Fruit fly (Drosophila melanogaster) whole organism, prepupa: ENCODE results near the gene Dscam3.

Source experiments
- CG10631 ChIP-seq: fragments of 200-800 bp; sonication (Bioruptor generic); optimal IDR thresholded peaks from 2 replicates; lab custom pipeline; 2016; ENCODE audit warnings: missing biosample characterization, missing genetic modification characterization
- CG11294 ChIP-seq: fragments of 200-800 bp; sonication (Bioruptor generic); IDR thresholded peaks from 2 replicates; pipeline ENCODE4 v1.3.6; 2022; ENCODE audit warnings: missing biosample characterization, missing genetic modification characterization
- CG11762 ChIP-seq: fragments of 200-800 bp; sonication (Bioruptor generic); optimal IDR thresholded peaks from 3 replicates; lab custom pipeline; 2016; ENCODE audit warnings: missing biosample characterization, missing genetic modification characterization; ENCODE audit not compliant: insufficient read depth
- CG11902 ChIP-seq: fragments of 200-800 bp; sonication (Bioruptor generic); optimal IDR thresholded peaks from 3 replicates; lab custom pipeline; 2016; ENCODE audit warnings: missing biosample characterization, missing genetic modification characterization
- CG1621 ChIP-seq: fragments of 200-800 bp; sonication (Bioruptor generic); optimal IDR thresholded peaks from 3 replicates; lab custom pipeline; 2018; ENCODE audit warnings: missing biosample characterization, mild to moderate bottlenecking, missing genetic modification characterization
- CG16779 ChIP-seq: fragments of 200-800 bp; sonication (Bioruptor generic); optimal IDR thresholded peaks from 3 replicates; lab custom pipeline; 2017; ENCODE audit warnings: missing biosample characterization, mild to moderate bottlenecking, missing genetic modification characterization
- CG3032 ChIP-seq: fragments of 200-800 bp; optimal IDR thresholded peaks from 2 replicates; lab custom pipeline; 2019; ENCODE audit warnings: missing biosample characterization, mild to moderate bottlenecking, missing genetic modification characterization, moderate library complexity
- CG32006 ChIP-seq: fragments of 200-800 bp; sonication (Bioruptor generic); optimal IDR thresholded peaks from 3 replicates; lab custom pipeline; 2017; ENCODE audit warnings: missing biosample characterization, mild to moderate bottlenecking, missing genetic modification characterization
- CG34406 ChIP-seq: fragments of 200-800 bp; sonication (Bioruptor generic); optimal IDR thresholded peaks from 3 replicates; lab custom pipeline; 2016; ENCODE audit warnings: missing biosample characterization, missing genetic modification characterization
- CG3919 ChIP-seq: fragments of 200-800 bp; sonication (Bioruptor generic); optimal IDR thresholded peaks from 3 replicates; lab custom pipeline; 2016; ENCODE audit warnings: missing biosample characterization, missing genetic modification characterization
- CG4318 ChIP-seq: fragments of 200-800 bp; sonication (Bioruptor generic); optimal IDR thresholded peaks from 3 replicates; lab custom pipeline; 2017; ENCODE audit warnings: missing biosample characterization, mild to moderate bottlenecking, missing genetic modification characterization
- CG6163 ChIP-seq: fragments of 200-800 bp; sonication (Bioruptor generic); IDR thresholded peaks from 3 replicates; pipeline ENCODE4 v1.3.6; 2022; ENCODE audit warnings: missing biosample characterization, missing genetic modification characterization
- CG6276 ChIP-seq: fragments of 200-800 bp; sonication (Bioruptor generic); optimal IDR thresholded peaks from 2 replicates; lab custom pipeline; 2017; ENCODE audit warnings: missing biosample characterization, mild to moderate bottlenecking, missing genetic modification characterization
- CG6792 ChIP-seq: fragments of 200-800 bp; sonication (Bioruptor generic); optimal IDR thresholded peaks from 3 replicates; lab custom pipeline; 2016; ENCODE audit warnings: missing biosample characterization, missing genetic modification characterization
- CG6854 ChIP-seq: fragments of 200-800 bp; sonication (Bioruptor generic); optimal IDR thresholded peaks from 2 replicates; lab custom pipeline; 2017; ENCODE audit warnings: missing biosample characterization, mild to moderate bottlenecking, missing genetic modification characterization
- CG7368 ChIP-seq: fragments of 200-800 bp; sonication (Bioruptor generic); optimal IDR thresholded peaks from 3 replicates; lab custom pipeline; 2016; ENCODE audit warnings: missing biosample characterization, missing genetic modification characterization
- CG8119 ChIP-seq: fragments of 200-800 bp; sonication (Bioruptor generic); IDR thresholded peaks from 3 replicates; pipeline ENCODE4 v1.3.6; 2022; ENCODE audit warnings: missing biosample characterization, missing genetic modification characterization
- CG8319 ChIP-seq: fragments of 200-800 bp; sonication (Bioruptor generic); optimal IDR thresholded peaks from 3 replicates; lab custom pipeline; 2016; ENCODE audit warnings: missing biosample characterization, missing genetic modification characterization
- CG9139 ChIP-seq: fragments of 200-800 bp; sonication (Bioruptor generic); optimal IDR thresholded peaks from 3 replicates; lab custom pipeline; 2017; ENCODE audit warnings: missing biosample characterization, mild to moderate bottlenecking, missing genetic modification characterization
- Eip78C ChIP-seq: fragments of 200-800 bp; sonication (Bioruptor generic); peaks from one replicate; lab custom pipeline; 2016; ENCODE audit warnings: missing biosample characterization, missing genetic modification characterization
- Eip93F ChIP-seq: fragments of 200-800 bp; sonication (Bioruptor generic); optimal IDR thresholded peaks from 2 replicates; lab custom pipeline; 2016; ENCODE audit warnings: missing biosample characterization, mild to moderate bottlenecking, missing genetic modification characterization
- Ets21C ChIP-seq: fragments of 200-800 bp; sonication (Bioruptor generic); optimal IDR thresholded peaks from 3 replicates; lab custom pipeline; 2016; ENCODE audit warnings: missing biosample characterization, missing genetic modification characterization
- Ets96B ChIP-seq: fragments of 200-800 bp; optimal IDR thresholded peaks from 2 replicates; lab custom pipeline; 2019; ENCODE audit warnings: missing biosample characterization, mild to moderate bottlenecking, missing genetic modification characterization, moderate library complexity
- Gug ChIP-seq: fragments of 200-800 bp; sonication (Bioruptor generic); IDR thresholded peaks from 2 replicates; pipeline ENCODE4 v1.3.6; 2022; ENCODE audit warnings: missing biosample characterization, missing genetic modification characterization
- Hr38 ChIP-seq: sonication (Bioruptor generic); optimal IDR thresholded peaks from 2 replicates; lab custom pipeline; 2016; ENCODE audit warnings: missing biosample characterization, missing genetic modification characterization
- Hr4 ChIP-seq: fragments of 200-800 bp; sonication (Bioruptor generic); optimal IDR thresholded peaks from 3 replicates; lab custom pipeline; 2016; ENCODE audit warnings: missing biosample characterization, missing genetic modification characterization
- Lpt ChIP-seq: fragments of 200-800 bp; sonication (Bioruptor generic); optimal IDR thresholded peaks from 3 replicates; lab custom pipeline; 2016; ENCODE audit warnings: missing biosample characterization, missing genetic modification characterization
- Met ChIP-seq: fragments of 200-800 bp; sonication (Bioruptor generic); optimal IDR thresholded peaks from 3 replicates; lab custom pipeline; 2016; ENCODE audit warnings: missing biosample characterization, missing genetic modification characterization
- OdsH ChIP-seq: fragments of 200-800 bp; sonication (Bioruptor generic); optimal IDR thresholded peaks from 3 replicates; lab custom pipeline; 2016; ENCODE audit warnings: missing biosample characterization, missing genetic modification characterization
- Smox ChIP-seq: fragments of 200-800 bp; sonication (Bioruptor generic); optimal IDR thresholded peaks from 3 replicates; lab custom pipeline; 2016; ENCODE audit warnings: missing biosample characterization, missing genetic modification characterization
- Sox102F ChIP-seq: fragments of 200-800 bp; sonication (Bioruptor generic); optimal IDR thresholded peaks from 2 replicates; lab custom pipeline; 2016; ENCODE audit warnings: missing biosample characterization, mild to moderate bottlenecking, missing genetic modification characterization
- Sox14 ChIP-seq: fragments of 200-800 bp; sonication (Bioruptor generic); optimal IDR thresholded peaks from 3 replicates; lab custom pipeline; 2016; ENCODE audit warnings: missing biosample characterization, missing genetic modification characterization
- Sox15 ChIP-seq: fragments of 200-800 bp; sonication (Bioruptor generic); optimal IDR thresholded peaks from 3 replicates; lab custom pipeline; 2016; ENCODE audit warnings: missing biosample characterization, missing genetic modification characterization
- acj6 ChIP-seq: fragments of 200-800 bp; sonication (Bioruptor generic); optimal IDR thresholded peaks from 3 replicates; lab custom pipeline; 2016; ENCODE audit warnings: missing biosample characterization, missing genetic modification characterization
- cyc ChIP-seq: fragments of 200-800 bp; sonication (Bioruptor generic); optimal IDR thresholded peaks from 3 replicates; lab custom pipeline; 2016; ENCODE audit warnings: missing biosample characterization, missing genetic modification characterization
- dsx ChIP-seq: fragments of 200-800 bp; optimal IDR thresholded peaks from 3 replicates; lab custom pipeline; 2019; ENCODE audit warnings: missing biosample characterization, mild to moderate bottlenecking, missing genetic modification characterization, moderate library complexity; ENCODE audit not compliant: poor library complexity, severe bottlenecking
- esn ChIP-seq: fragments of 200-800 bp; sonication (Bioruptor generic); optimal IDR thresholded peaks from 2 replicates; lab custom pipeline; 2016; ENCODE audit warnings: missing biosample characterization, mild to moderate bottlenecking, missing genetic modification characterization, moderate library complexity
- fd59A ChIP-seq: fragments of 200-800 bp; sonication (Bioruptor generic); optimal IDR thresholded peaks from 2 replicates; lab custom pipeline; 2017; ENCODE audit warnings: missing biosample characterization, mild to moderate bottlenecking, missing genetic modification characterization, missing genetic modification reagents
- fd85E ChIP-seq: fragments of 200-800 bp; sonication (Bioruptor generic); optimal IDR thresholded peaks from 3 replicates; lab custom pipeline; 2016; ENCODE audit warnings: missing biosample characterization, missing genetic modification characterization
- fkh ChIP-seq: fragments of 200-800 bp; sonication (Bioruptor generic); optimal IDR thresholded peaks from 3 replicates; lab custom pipeline; 2017; ENCODE audit warnings: missing biosample characterization, mild to moderate bottlenecking, missing genetic modification characterization, moderate library complexity
- lz ChIP-seq: fragments of 200-800 bp; sonication (Bioruptor generic); optimal IDR thresholded peaks from 3 replicates; lab custom pipeline; 2016; ENCODE audit warnings: missing biosample characterization, missing genetic modification characterization
- net ChIP-seq: fragments of 200-800 bp; sonication (Bioruptor generic); optimal IDR thresholded peaks from 3 replicates; lab custom pipeline; 2016; ENCODE audit warnings: missing biosample characterization, missing genetic modification characterization
- pdm3 ChIP-seq: fragments of 200-800 bp; sonication (Bioruptor generic); optimal IDR thresholded peaks from 3 replicates; lab custom pipeline; 2016; ENCODE audit warnings: missing biosample characterization, missing genetic modification characterization
- salr ChIP-seq, 2 experiments: fragments of 200-800 bp; sonication (Bioruptor generic); optimal IDR thresholded peaks; 3 replicates each; lab custom pipeline; 2016 to 2018; ENCODE audit warnings: missing biosample characterization in 2 of 2, missing genetic modification characterization in 2 of 2, mild to moderate bottlenecking in 1 of 2
- spab ChIP-seq: fragments of 200-800 bp; sonication (Bioruptor generic); optimal IDR thresholded peaks from 2 replicates; lab custom pipeline; 2017; ENCODE audit warnings: missing biosample characterization, mild to moderate bottlenecking, missing genetic modification characterization, missing genetic modification reagents
- ss ChIP-seq, 2 experiments: fragments of 200-800 bp; sonication (Bioruptor generic); optimal IDR thresholded peaks; 2 replicates in 1 of 2; 3 replicates in 1 of 2; lab custom pipeline; 2017 to 2018; ENCODE audit warnings: mild to moderate bottlenecking in 2 of 2, missing biosample characterization in 2 of 2, missing genetic modification characterization in 2 of 2, moderate library complexity in 1 of 2
- topi ChIP-seq: fragments of 200-800 bp; sonication (Bioruptor generic); optimal IDR thresholded peaks from 3 replicates; lab custom pipeline; 2016; ENCODE audit warnings: missing biosample characterization, missing genetic modification characterization
- vri ChIP-seq: fragments of 200-800 bp; sonication (Bioruptor generic); optimal IDR thresholded peaks from 3 replicates; lab custom pipeline; 2016; ENCODE audit warnings: missing biosample characterization, mild to moderate bottlenecking, missing genetic modification characterization

Dscam3 gene

dm6 chr3R:17540497-17540822 is 35.0 kb upstream of the Dscam3 start:
- TF ChIP-seq Smox (GFP tag; lab: Kevin White, UChicago) (no peak), CG8319 (no peak), fkh (GFP tag; lab: Kevin White, UChicago) (no peak), CG11294 (GFP tag; lab: Robert Waterston, UW) (no peak), Ets21C (no peak), CG6276 (GFP tag; lab: Kevin White, UChicago) (no peak), CG34406 (no peak), CG10631 (GFP tag; lab: Kevin White, UChicago) (no peak), CG16779 (tag; lab: Kevin White, UChicago) (no peak), fd59A (GFP tag; lab: Kevin White, UChicago) (no peak), CG32006 (GFP tag; lab: Kevin White, UChicago) (no peak), CG9139 (GFP tag; lab: Kevin White, UChicago) (no peak), Sox14 (GFP tag; lab: Kevin White, UChicago) (no peak), Hr38 (GFP tag; lab: Kevin White, UChicago) (no peak), acj6 (GFP tag; lab: Kevin White, UChicago) (no peak), OdsH (GFP tag; lab: Kevin White, UChicago) (no peak), CG7368 (GFP tag; lab: Kevin White, UChicago) (no peak), Sox102F (GFP tag; lab: Kevin White, UChicago) (no peak), CG4318 (GFP tag; lab: Kevin White, UChicago) (no peak)
- TF ChIP-seq, all 60 proteins: peak for 0

DNA sequence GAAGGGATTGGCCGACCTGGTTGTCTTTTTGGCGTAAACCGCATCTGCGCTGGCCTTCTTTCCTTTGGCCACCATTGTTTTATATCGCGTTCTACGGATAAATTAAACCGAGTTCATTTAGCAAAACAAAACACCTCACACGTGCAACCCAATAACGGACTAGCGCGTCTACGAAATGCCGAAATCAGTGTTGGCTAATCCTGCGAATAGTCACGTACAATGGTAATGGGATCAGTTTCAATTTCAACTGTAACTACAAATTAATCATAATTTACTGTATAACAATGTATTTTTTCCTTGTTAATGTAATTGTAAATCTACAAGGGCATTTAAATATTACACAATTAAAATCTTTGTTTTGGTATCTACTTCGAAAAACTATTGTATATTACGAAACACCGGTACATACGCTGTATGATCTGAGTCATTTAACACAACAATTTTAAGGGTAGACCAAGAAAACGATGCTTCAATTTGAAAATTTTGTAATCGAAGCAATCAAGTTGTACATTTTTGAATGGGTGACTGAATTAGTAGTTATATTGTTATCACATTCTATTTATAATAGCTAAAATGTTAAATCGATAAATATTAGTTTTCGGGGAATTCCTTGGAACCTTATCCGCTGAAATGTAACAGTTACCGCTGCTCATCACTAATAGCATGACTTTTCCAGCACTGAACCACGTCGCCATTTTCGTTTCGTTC is 34.5 kb upstream of the Dscam3 start, which contains the start of gene SF1:
Gene SF1, plus strand, starts transcription at position 633 of the 708 bp plus-strand sequence.
- TF ChIP-seq CG11902 (GFP tag; lab: Kevin White, UChicago) (peak; percentile 37), CG6854 (GFP tag; lab: Kevin White, UChicago) (no peak), dsx (GFP tag; lab: Kevin White, UChicago) (no peak), OdsH (GFP tag; lab: Kevin White, UChicago) (no peak), CG7368 (GFP tag; lab: Kevin White, UChicago) (no peak), fkh (GFP tag; lab: Kevin White, UChicago) (no peak), Eip93F (GFP tag; lab: Kevin White, UChicago) (no peak), CG8119 (GFP tag; lab: Robert Waterston, UW) (no peak), ss (GFP tag; optimal IDR thresholded peaks at IDR 0.05; lab: Kevin White, UChicago) (no peak), cyc (GFP tag; lab: Kevin White, UChicago) (peak; percentile 45), fd85E (GFP tag; lab: Kevin White, UChicago) (no peak), CG8319 (no peak), Hr38 (GFP tag; lab: Kevin White, UChicago) (no peak), CG4318 (GFP tag; lab: Kevin White, UChicago) (no peak), esn (GFP tag; lab: Kevin White, UChicago) (peak; percentile 62), Lpt (GFP tag; lab: Kevin White, UChicago) (no peak), CG11762 (GFP tag; lab: Kevin White, UChicago) (peak; percentile 45), CG16779 (tag; lab: Kevin White, UChicago) (no peak), Eip78C (GFP tag; lab: Kevin White, UChicago) (no peak), Met (no peak), fd59A (GFP tag; lab: Kevin White, UChicago) (no peak), acj6 (GFP tag; lab: Kevin White, UChicago) (no peak), salr (GFP tag; optimal IDR thresholded peaks at IDR 0.05; lab: Kevin White, UChicago) (no peak), Sox15 (peak; percentile 37), Sox14 (GFP tag; lab: Kevin White, UChicago) (peak; percentile 40), pdm3 (GFP tag; lab: Kevin White, UChicago) (no peak), vri (GFP tag; lab: Kevin White, UChicago) (no peak), lz (GFP tag; lab: Kevin White, UChicago) (peak; percentile 65), CG6276 (GFP tag; lab: Kevin White, UChicago) (no peak), CG3919 (GFP tag; lab: Kevin White, UChicago) (no peak), CG11294 (GFP tag; lab: Robert Waterston, UW) (no peak), Hr4 (GFP tag; lab: Kevin White, UChicago) (no peak), net (GFP tag; lab: Kevin White, UChicago) (no peak), CG3032 (tag; lab: Kevin White, UChicago) (peak; percentile 36), Gug (GFP tag; lab: Robert Waterston, UW) (no peak), CG6163 (GFP tag; lab: Robert Waterston, UW) (no peak; the same call in 2 of the 3 replicates), spab (GFP tag; lab: Kevin White, UChicago) (no peak), CG6792 (GFP tag; lab: Kevin White, UChicago) (peak; percentile 22), CG1621 (tag; lab: Kevin White, UChicago) (no peak), topi (peak; percentile 54), Ets96B (tag; lab: Kevin White, UChicago) (peak; percentile 16)
